Fruit fly (Drosophila melanogaster): Measurements from ENCODE around the gene CG44098.

CG44098 gene

dm6 chr3R:4804126-4804649 lies 31.2 kb upstream of the CG44098 start (continued):
- TF ChIP-seq maf-S (GFP tag; optimal IDR thresholded peaks at IDR 0.05) (peak; percentile 17), CG6854 (GFP tag; optimal IDR thresholded peaks at IDR 0.05) (no peak), hb (GFP tag; IDR thresholded peaks at IDR 0.05; ENCODE audit: partially characterized antibody) (no peak), NC2α (GFP tag; optimal IDR thresholded peaks at IDR 0.05) (no peak), CG16813 (GFP tag; IDR thresholded peaks at IDR 0.05; ENCODE audit: partially characterized antibody) (peak; percentile 24; the same call in 1 of the 3 replicates), psq (GFP tag; optimal IDR thresholded peaks at IDR 0.05) (no peak), amos (GFP tag; IDR thresholded peaks at IDR 0.05; ENCODE audit: partially characterized antibody) (0 out of 2 replicates have a peak, but pooled peaks have one; percentile 12), CG17359 (tag; optimal IDR thresholded peaks at IDR 0.05) (no peak), chm (GFP tag; IDR thresholded peaks at IDR 0.05) (0 out of 2 replicates have a peak, but pooled peaks have one; percentile 28), CG4404 (GFP tag; IDR thresholded peaks at IDR 0.05) (no peak), al (GFP tag; IDR thresholded peaks at IDR 0.05) (no peak), CG8359 (GFP tag; optimal IDR thresholded peaks at IDR 0.05; ENCODE audit: borderline replicate concordance) (no peak), jing (GFP tag; optimal IDR thresholded peaks at IDR 0.05) (no peak), Max (GFP tag; optimal IDR thresholded peaks at IDR 0.05) (peak; percentile 38), Nf-YA (GFP tag; IDR thresholded peaks at IDR 0.05) (no peak), tin (GFP tag; optimal IDR thresholded peaks at IDR 0.05) (no peak), CrebB (tag; optimal IDR thresholded peaks at IDR 0.05) (no peak), Elba2 (GFP tag; optimal IDR thresholded peaks at IDR 0.05) (no peak), crp (GFP tag; optimal IDR thresholded peaks at IDR 0.05) (peak in 1 of 2 experiments; percentile 8), CTCF (GFP tag; optimal IDR thresholded peaks at IDR 0.05) (no peak), CG31441 (GFP tag; IDR thresholded peaks at IDR 0.05) (no peak), chinmo (GFP tag; IDR thresholded peaks at IDR 0.05; ENCODE audit: partially characterized antibody) (peak; percentile 92; the same call in 3 of the 4 replicates), gfzf (GFP tag; optimal IDR thresholded peaks at IDR 0.05) (no peak), slbo (GFP tag; IDR thresholded peaks at IDR 0.05) (peak; percentile 14), CG5180 (GFP tag; optimal IDR thresholded peaks at IDR 0.05) (no peak), CG4730 (GFP tag; IDR thresholded peaks at IDR 0.05) (no peak), org-1 (GFP tag; optimal IDR thresholded peaks at IDR 0.05) (no peak), CG32532 (GFP tag; IDR thresholded peaks at IDR 0.05) (0 out of 2 replicates have a peak, but pooled peaks have one; percentile 24), CG17568 (GFP tag; optimal IDR thresholded peaks at IDR 0.05) (no peak), CG43689 (GFP tag; IDR thresholded peaks at IDR 0.05) (no peak), wdn (GFP tag; IDR thresholded peaks at IDR 0.05) (no peak), chn (GFP tag; optimal IDR thresholded peaks at IDR 0.05) (no peak), CG11695 (GFP tag; IDR thresholded peaks at IDR 0.05) (no peak), Stat92E (GFP tag; optimal IDR thresholded peaks at IDR 0.05) (no peak), CG2116 (GFP tag; optimal IDR thresholded peaks at IDR 0.05) (no peak), oc (tag; optimal IDR thresholded peaks at IDR 0.05) (no peak), CG4424 (GFP tag; optimal IDR thresholded peaks at IDR 0.05) (peak; percentile 38), nmo (GFP tag; optimal IDR thresholded peaks at IDR 0.05) (no peak), phol (tag; optimal IDR thresholded peaks at IDR 0.05) (no peak), Med (GFP tag) (peak; percentile 80), E2f1 (GFP tag; IDR thresholded peaks at IDR 0.05) (peak; percentile 23; the same call in 1 of the 2 replicates), Hand (GFP tag; optimal IDR thresholded peaks at IDR 0.05) (no peak), CG3163 (GFP tag; optimal IDR thresholded peaks at IDR 0.05) (no peak), Fer2 (tag; optimal IDR thresholded peaks at IDR 0.05) (no peak), Hsf (GFP tag; optimal IDR thresholded peaks at IDR 0.05) (peak; percentile 4), ind (GFP tag; optimal IDR thresholded peaks at IDR 0.05) (no peak), ato (GFP tag; IDR thresholded peaks at IDR 0.05; ENCODE audit: partially characterized antibody) (no peak), vfl (GFP tag; optimal IDR thresholded peaks at IDR 0.05) (no peak), Ets65A (GFP tag) (peak; percentile 19), CG11247 (GFP tag; IDR thresholded peaks at IDR 0.05) (no peak), Six4 (GFP tag; optimal IDR thresholded peaks at IDR 0.05) (no peak)
